Worm (Caenorhabditis elegans) whole organism, L4 larva: Measurements from ENCODE around the gene fbxb-111.

Experiments used
- D1046.2 ChIP-seq: fragments of 200-800 bp; sonication (Bioruptor generic); IDR thresholded peaks from 2 replicates; pipeline ENCODE4 v1.3.6; 2022; ENCODE audit warnings: missing genetic modification characterization, missing compliant biosample characterization
- F10B5.3 ChIP-seq: sonication (generic microtip); optimal IDR thresholded peaks from 2 replicates; lab custom pipeline; 2016; ENCODE audit warnings: mild to moderate bottlenecking, missing genetic modification characterization, missing compliant biosample characterization
- F26F4.8 ChIP-seq: fragments of 200-800 bp; sonication (Bioruptor generic); conservative IDR thresholded peaks from 2 replicates; pipeline ENCODE4 v1.3.6; 2022; ENCODE audit warnings: missing genetic modification characterization, missing compliant biosample characterization
- F37D6.2 ChIP-seq: sonication (generic microtip); optimal IDR thresholded peaks from 2 replicates; lab custom pipeline; 2016; ENCODE audit warnings: mild to moderate bottlenecking, missing genetic modification characterization, missing compliant biosample characterization
- F44E2.7 ChIP-seq: fragments of 200-800 bp; sonication (Bioruptor generic); IDR thresholded peaks from 2 replicates; pipeline ENCODE4 v2.1.2; 2022; ENCODE audit warnings: missing genetic modification characterization, missing compliant biosample characterization
- F49E8.2 ChIP-seq: sonication (generic microtip); optimal IDR thresholded peaks from 2 replicates; lab custom pipeline; 2016; ENCODE audit warnings: missing compliant biosample characterization, mild to moderate bottlenecking, missing genetic modification characterization, borderline replicate concordance
- Y48G9A.11 ChIP-seq: fragments of 200-800 bp; sonication (Bioruptor generic); IDR thresholded peaks from 2 replicates; pipeline ENCODE4 v1.3.6; 2022; ENCODE audit warnings: missing genetic modification reagents, missing genetic modification characterization, missing compliant biosample characterization
- Y75B8A.6 ChIP-seq: fragments of 200-800 bp; sonication (Bioruptor generic); IDR thresholded peaks from 2 replicates; pipeline ENCODE4 v1.3.6; 2022; ENCODE audit warnings: missing genetic modification reagents, missing genetic modification characterization, missing compliant biosample characterization
- ZK546.5 ChIP-seq, 2 experiments: sonication (generic microtip); optimal IDR thresholded peaks; 2 replicates each; lab custom pipeline; 2017; ENCODE audit warnings: missing biosample characterization in 2 of 2, missing genetic modification characterization in 2 of 2
- aha-1 ChIP-seq: fragments of 150-350 bp; peaks from one replicate; lab custom pipeline; 2014; ENCODE audit warnings: missing biosample characterization, missing genetic modification characterization
- ceh-20 ChIP-seq: fragments of 200-800 bp; sonication (Bioruptor generic); IDR thresholded peaks from 2 replicates; pipeline ENCODE4 v1.3.6; 2022; ENCODE audit warnings: missing genetic modification reagents, missing genetic modification characterization, missing compliant biosample characterization
- ceh-28 ChIP-seq: fragments of 150-350 bp; optimal IDR thresholded peaks from 2 replicates; lab custom pipeline; 2014; ENCODE audit warnings: missing biosample characterization, missing genetic modification reagents, missing genetic modification characterization
- ceh-62 ChIP-seq: sonication (generic microtip); optimal IDR thresholded peaks from 2 replicates; lab custom pipeline; 2017; ENCODE audit warnings: missing biosample characterization, missing genetic modification characterization
- ceh-82 ChIP-seq: sonication (generic microtip); optimal IDR thresholded peaks from 2 replicates; lab custom pipeline; 2017; ENCODE audit warnings: missing biosample characterization, missing genetic modification characterization
- cey-2 ChIP-seq: sonication (generic microtip); optimal IDR thresholded peaks from 3 replicates; lab custom pipeline; 2017; ENCODE audit warnings: missing genetic modification characterization, mild to moderate bottlenecking, missing compliant biosample characterization, antibody characterized with exemption, borderline replicate concordance; ENCODE audit not compliant: insufficient read depth
- ctbp-1 ChIP-seq: fragments of 200-800 bp; sonication (Bioruptor generic); IDR thresholded peaks from 2 replicates; pipeline ENCODE4 v1.3.6; 2022; ENCODE audit warnings: missing genetic modification reagents, missing genetic modification characterization, missing compliant biosample characterization
- daf-16 ChIP-seq, 3 experiments: sonication (generic microtip); optimal IDR thresholded peaks; 2 replicates each; lab custom pipeline; 2016 to 2017; ENCODE audit warnings: missing genetic modification characterization in 3 of 3, missing genetic modification reagents in 3 of 3, mild to moderate bottlenecking in 2 of 3, missing compliant biosample characterization in 2 of 3, missing biosample characterization in 1 of 3, moderate library complexity in 1 of 3
- dmd-6 ChIP-seq: fragments of 200-800 bp; sonication (Bioruptor generic); IDR thresholded peaks from 2 replicates; pipeline ENCODE4 v1.3.6; 2022; ENCODE audit warnings: missing genetic modification reagents, missing genetic modification characterization, missing compliant biosample characterization
- dmd-8 ChIP-seq: fragments of 200-800 bp; sonication (Bioruptor generic); IDR thresholded peaks from 2 replicates; pipeline ENCODE4 v1.3.6; 2022; ENCODE audit warnings: missing genetic modification characterization, missing compliant biosample characterization
- dmd-9 ChIP-seq: fragments of 200-800 bp; sonication (Bioruptor generic); IDR thresholded peaks from 2 replicates; pipeline ENCODE4 v1.3.6; 2022; ENCODE audit warnings: missing genetic modification reagents, missing genetic modification characterization, missing compliant biosample characterization
- dve-1 ChIP-seq: sonication (generic microtip); optimal IDR thresholded peaks from 2 replicates; lab custom pipeline; 2017; ENCODE audit warnings: antibody characterized with exemption, mild to moderate bottlenecking, missing genetic modification characterization, missing compliant biosample characterization; ENCODE audit not compliant: insufficient read depth
- egl-43 ChIP-seq: fragments of 200-800 bp; sonication (Bioruptor generic); IDR thresholded peaks from 2 replicates; pipeline ENCODE4 v1.3.6; 2022; ENCODE audit warnings: missing genetic modification reagents, missing genetic modification characterization, missing compliant biosample characterization
- fos-1 ChIP-seq: fragments of 150-350 bp; optimal IDR thresholded peaks from 2 replicates; lab custom pipeline; 2014; ENCODE audit warnings: missing biosample characterization, missing genetic modification characterization
- hif-1 ChIP-seq, 2 experiments: sonication (generic microtip); optimal IDR thresholded peaks; 2 replicates each; lab custom pipeline; 2016 to 2017; ENCODE audit warnings: missing compliant biosample characterization in 2 of 2, missing genetic modification characterization in 2 of 2, missing genetic modification reagents in 2 of 2, missing genotype in 2 of 2, mild to moderate bottlenecking in 1 of 2
- hlh-30 ChIP-seq: sonication (generic microtip); optimal IDR thresholded peaks from 2 replicates; lab custom pipeline; 2017; ENCODE audit warnings: antibody characterized with exemption, mild to moderate bottlenecking, missing genetic modification characterization, missing compliant biosample characterization; ENCODE audit not compliant: insufficient read depth
- lim-7 ChIP-seq: fragments of 200-800 bp; sonication (Bioruptor generic); IDR thresholded peaks from 2 replicates; pipeline ENCODE4 v1.3.6; 2022; ENCODE audit warnings: missing genetic modification characterization, missing compliant biosample characterization
- lin-13 ChIP-seq: fragments of 150-350 bp; optimal IDR thresholded peaks from 2 replicates; lab custom pipeline; 2014; ENCODE audit warnings: missing biosample characterization, missing genetic modification reagents, missing genetic modification characterization
- lin-38 ChIP-seq: fragments of 200-800 bp; sonication (Bioruptor generic); IDR thresholded peaks from 2 replicates; pipeline ENCODE4 v1.3.6; 2022; ENCODE audit warnings: missing genetic modification reagents, missing genetic modification characterization, missing compliant biosample characterization
- madf-5 ChIP-seq, 2 experiments: fragments of 200-800 bp; sonication (Bioruptor generic); IDR thresholded peaks; 2 replicates each; pipeline ENCODE4 v1.3.6; 2022; ENCODE audit warnings: missing compliant biosample characterization in 2 of 2, missing genetic modification characterization in 2 of 2
- mdl-1 ChIP-seq, 2 experiments: fragments of 150-350 bp in 1 of 2; sonication (generic microtip) in 1 of 2; optimal IDR thresholded peaks; 2 replicates each; lab custom pipeline; 2014 to 2017; ENCODE audit warnings: missing biosample characterization in 2 of 2, missing genetic modification characterization in 2 of 2
- mdt-29 ChIP-seq: fragments of 200-800 bp; sonication (Bioruptor generic); IDR thresholded peaks from 2 replicates; pipeline ENCODE4 v1.3.6; 2022; ENCODE audit warnings: missing genetic modification reagents, missing genetic modification characterization, missing compliant biosample characterization
- mes-2 ChIP-seq: sonication (generic microtip); optimal IDR thresholded peaks from 2 replicates; lab custom pipeline; 2016; ENCODE audit warnings: missing genotype, mild to moderate bottlenecking, missing genetic modification characterization, missing compliant biosample characterization; ENCODE audit not compliant: poor library complexity, severe bottlenecking
- mxl-3 ChIP-seq: fragments of 200-800 bp; sonication (Bioruptor generic); optimal IDR thresholded peaks from 2 replicates; lab custom pipeline; 2018; ENCODE audit warnings: mild to moderate bottlenecking, missing genetic modification characterization, missing compliant biosample characterization
- nhr-25 ChIP-seq: sonication (generic microtip); optimal IDR thresholded peaks from 2 replicates; lab custom pipeline; 2017; ENCODE audit warnings: missing genetic modification characterization, mild to moderate bottlenecking, missing compliant biosample characterization, antibody characterized with exemption, moderate library complexity, borderline replicate concordance; ENCODE audit not compliant: insufficient read depth
- nhr-28 ChIP-seq: fragments of 150-350 bp; optimal IDR thresholded peaks from 2 replicates; lab custom pipeline; 2014; ENCODE audit warnings: missing biosample characterization, missing genetic modification characterization
- pha-4 ChIP-seq, 2 experiments: fragments of 150-350 bp in 1 of 2; fragments of 200-800 bp in 1 of 2; sonication (Bioruptor generic) in 1 of 2; IDR thresholded peaks in 1 of 2; optimal IDR thresholded peaks in 1 of 2; 2 replicates each; pipeline versions ENCODE4 v1.3.6 to Lab custom; 2014 to 2022; ENCODE audit warnings: missing genetic modification characterization in 2 of 2, missing genetic modification reagents in 2 of 2, missing biosample characterization in 1 of 2, missing compliant biosample characterization in 1 of 2
- rbr-2 ChIP-seq: sonication (generic microtip); optimal IDR thresholded peaks from 2 replicates; lab custom pipeline; 2016; ENCODE audit warnings: missing genotype, missing genetic modification characterization, missing compliant biosample characterization
- sdz-12 ChIP-seq: fragments of 200-800 bp; sonication (Bioruptor generic); optimal IDR thresholded peaks from 2 replicates; lab custom pipeline; 2018; ENCODE audit warnings: mild to moderate bottlenecking, missing genetic modification characterization, missing compliant biosample characterization
- set-16 ChIP-seq: fragments of 200-800 bp; sonication (Bioruptor generic); IDR thresholded peaks from 2 replicates; pipeline ENCODE4 v1.3.6; 2022; ENCODE audit warnings: missing genetic modification reagents, missing genetic modification characterization, missing compliant biosample characterization
- snpc-1.2 ChIP-seq: fragments of 200-800 bp; sonication (Bioruptor generic); IDR thresholded peaks from 2 replicates; pipeline ENCODE4 v1.3.6; 2022; ENCODE audit warnings: missing genetic modification reagents, missing genetic modification characterization, missing compliant biosample characterization
- spr-1 ChIP-seq: sonication (generic microtip); optimal IDR thresholded peaks from 2 replicates; lab custom pipeline; 2016; ENCODE audit warnings: mild to moderate bottlenecking, missing genetic modification characterization, missing compliant biosample characterization
- spr-3 ChIP-seq: fragments of 200-800 bp; sonication (Bioruptor generic); optimal IDR thresholded peaks from 2 replicates; lab custom pipeline; 2018; ENCODE audit warnings: mild to moderate bottlenecking, missing genetic modification characterization, missing compliant biosample characterization
- vab-7 ChIP-seq: fragments of 200-800 bp; sonication (Bioruptor generic); IDR thresholded peaks from 2 replicates; pipeline ENCODE4 v1.3.6; 2022; ENCODE audit warnings: missing genetic modification reagents, missing genetic modification characterization, missing compliant biosample characterization
- zip-11 ChIP-seq: fragments of 200-800 bp; sonication (Bioruptor generic); IDR thresholded peaks from 2 replicates; pipeline ENCODE4 v1.3.6; 2022; ENCODE audit warnings: missing genetic modification characterization, missing compliant biosample characterization
- ztf-11 ChIP-seq: fragments of 150-350 bp; optimal IDR thresholded peaks from 2 replicates; lab custom pipeline; 2014; ENCODE audit warnings: missing biosample characterization, missing genetic modification characterization

fbxb-111 gene

DNA sequence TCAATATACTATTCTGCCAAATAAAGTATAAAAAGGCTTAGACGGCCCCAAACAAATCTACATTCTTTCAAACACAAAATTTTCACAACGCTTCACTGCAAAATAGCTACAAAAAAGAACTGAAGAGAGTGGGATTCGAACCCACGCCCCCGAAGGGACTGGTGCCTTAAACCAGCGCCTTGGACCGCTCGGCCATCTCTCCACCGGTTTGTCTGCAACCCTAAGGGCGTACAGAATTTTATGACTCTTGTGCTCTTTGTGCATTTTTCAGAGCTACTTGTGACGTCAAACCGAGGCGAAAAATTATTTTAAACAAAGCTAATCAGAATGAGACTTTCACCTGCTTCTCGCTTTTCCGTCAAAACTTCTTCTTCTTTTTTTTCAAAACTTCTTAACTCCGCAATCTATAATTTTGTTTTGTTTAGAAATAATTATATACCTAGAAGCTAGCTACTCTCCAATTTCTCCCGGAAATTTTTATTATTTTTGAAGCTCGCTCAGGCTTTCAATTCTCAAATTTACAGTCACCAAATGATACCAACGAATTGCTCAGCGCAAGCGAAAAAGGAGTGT, 38.6 kb downstream of the fbxb-111 start, which contains the start of gene T05A8.8 (continued):
- TF ChIP-seq madf-5 (GFP tag; IDR thresholded peaks at IDR 0.05; lab: Robert Waterston, UW) = 0 out of 4 replicates have a peak, but pooled peaks have one; percentile 27 to 41

ce11 chrII:2735644-2736043, 39.2 kb downstream of the fbxb-111 start:
- TF ChIP-seq ceh-20 (peak; percentile 11; the same call in 1 of the 2 replicates), mxl-3 (GFP tag; lab: Kevin White, UChicago) (no peak), ceh-28 (tag; lab: Kevin White, UChicago) (no peak), F10B5.3 (no peak), D1046.2 (0 out of 2 replicates have a peak, but pooled peaks have one; percentile 19), ctbp-1 (GFP tag; lab: Robert Waterston, UW) (no peak), mes-2 (tag; lab: Kevin White, UChicago) (peak; percentile 43), F37D6.2 (tag; lab: Kevin White, UChicago) (no peak), madf-5 (GFP tag; IDR thresholded peaks at IDR 0.05; lab: Robert Waterston, UW) (no peak), egl-43 (GFP tag; lab: Robert Waterston, UW) (peak; percentile 82), hlh-30 (no peak), ceh-62 (tag; lab: Kevin White, UChicago) (no peak), ceh-82 (tag; lab: Kevin White, UChicago) (no peak), Y48G9A.11 (GFP tag; lab: Robert Waterston, UW) (peak; percentile 66), lim-7 (GFP tag; lab: Robert Waterston, UW) (peak; percentile 67; the same call in 1 of the 2 replicates), ztf-11 (tag; lab: Kevin White, UChicago) (no peak), dve-1 (tag; lab: Kevin White, UChicago) (no peak), mdt-29 (GFP tag; lab: Robert Waterston, UW) (peak; percentile 52; the same call in 1 of the 2 replicates), fos-1 (tag; lab: Kevin White, UChicago) (no peak), dmd-6 (GFP tag; lab: Robert Waterston, UW) (peak; percentile 29; the same call in 1 of the 2 replicates), daf-16 (GFP tag; optimal IDR thresholded peaks at IDR 0.05; lab: Kevin White, UChicago) (no peak), daf-16 (tag; optimal IDR thresholded peaks at IDR 0.05; lab: Kevin White, UChicago) (peak; percentile 13), F44E2.7 (GFP tag; lab: Robert Waterston, UW) (0 out of 2 replicates have a peak, but pooled peaks have one; percentile 71), ZK546.5 (tag; optimal IDR thresholded peaks at IDR 0.05; lab: Kevin White, UChicago) (no peak), F26F4.8 (GFP tag; lab: Robert Waterston, UW) (peak; percentile 64; the same call in 1 of the 2 replicates), dmd-9 (GFP tag; lab: Robert Waterston, UW) (peak; percentile 44; the same call in 1 of the 2 replicates), spr-1 (tag; lab: Kevin White, UChicago) (peak; percentile 6), pha-4 (GFP tag; IDR thresholded peaks at IDR 0.05; lab: Robert Waterston, UW) (no peak), pha-4 (tag; optimal IDR thresholded peaks at IDR 0.05; lab: Kevin White, UChicago) (no peak), vab-7 (GFP tag; lab: Robert Waterston, UW) (peak; percentile 45; the same call in 1 of the 2 replicates), lin-13 (GFP tag; lab: Kevin White, UChicago) (peak; percentile 46), aha-1 (tag; lab: Kevin White, UChicago) (peak; percentile 80), sdz-12 (no peak), nhr-28 (tag; lab: Kevin White, UChicago) (no peak), F49E8.2 (tag; lab: Kevin White, UChicago) (no peak), cey-2 (no peak), zip-11 (GFP tag; lab: Robert Waterston, UW) (no peak), mdl-1 (tag; optimal IDR thresholded peaks at IDR 0.05; lab: Kevin White, UChicago) (no peak), lin-38 (peak; percentile 63), hif-1 (tag; optimal IDR thresholded peaks at IDR 0.05; lab: Kevin White, UChicago) (no peak), snpc-1.2 (peak; percentile 65), rbr-2 (tag; lab: Kevin White, UChicago) (no peak), Y75B8A.6 (GFP tag; lab: Robert Waterston, UW) (no peak), spr-3 (GFP tag; lab: Kevin White, UChicago) (no peak), dmd-8 (GFP tag; lab: Robert Waterston, UW) (0 out of 2 replicates have a peak, but pooled peaks have one; percentile 42), nhr-25 (no peak), set-16 (GFP tag; lab: Robert Waterston, UW) (peak; percentile 79)
